Worm (Caenorhabditis elegans) whole organism, early embryonic: ENCODE data around the gene rpl-12.

Experiments used
- B0310.2 ChIP-seq: sonication (generic microtip); optimal IDR thresholded peaks from 2 replicates; lab custom pipeline; 2016; ENCODE audit warnings: mild to moderate bottlenecking, missing genetic modification characterization, missing compliant biosample characterization
- F13C5.2 ChIP-seq: sonication (generic microtip); optimal IDR thresholded peaks from 2 replicates; lab custom pipeline; 2017; ENCODE audit warnings: mild to moderate bottlenecking, missing genetic modification characterization, inconsistent platforms, missing compliant biosample characterization
- aly-1 ChIP-seq: sonication (generic microtip); optimal IDR thresholded peaks from 2 replicates; lab custom pipeline; 2016; ENCODE audit warnings: missing genetic modification characterization, missing compliant biosample characterization
- ama-1 ChIP-seq: fragments of 150-350 bp; optimal IDR thresholded peaks from 2 replicates; lab custom pipeline; 2014
- ets-7 ChIP-seq: sonication (generic microtip); optimal IDR thresholded peaks from 2 replicates; lab custom pipeline; 2016; ENCODE audit warnings: missing genotype, missing genetic modification characterization, missing compliant biosample characterization
- flt-1 ChIP-seq: fragments of 200-800 bp; sonication (Bioruptor generic); IDR thresholded peaks from 2 replicates; pipeline ENCODE4 v1.3.6; 2022; ENCODE audit warnings: missing genetic modification characterization, missing compliant biosample characterization
- hmbx-1 ChIP-seq: sonication (generic microtip); optimal IDR thresholded peaks from 2 replicates; lab custom pipeline; 2016; ENCODE audit warnings: mild to moderate bottlenecking, missing genetic modification characterization, missing compliant biosample characterization
- hmg-4 ChIP-seq: fragments of 200-800 bp; sonication (Bioruptor generic); optimal IDR thresholded peaks from 2 replicates; lab custom pipeline; 2018; ENCODE audit warnings: mild to moderate bottlenecking, missing genetic modification characterization, missing compliant biosample characterization
- hnd-1 ChIP-seq: sonication (generic microtip); optimal IDR thresholded peaks from 2 replicates; lab custom pipeline; 2016; ENCODE audit warnings: missing genetic modification characterization, missing compliant biosample characterization
- sea-1 ChIP-seq: fragments of 200-800 bp; sonication (Bioruptor generic); conservative IDR thresholded peaks from 2 replicates; pipeline ENCODE4 v1.3.6; 2022; ENCODE audit warnings: missing genetic modification characterization, missing compliant biosample characterization
- tbx-11 ChIP-seq: fragments of 200-800 bp; sonication (Bioruptor generic); IDR thresholded peaks from 2 replicates; pipeline ENCODE4 v1.3.6; 2022; ENCODE audit warnings: missing genetic modification characterization, missing compliant biosample characterization
- tra-4 ChIP-seq: sonication (generic microtip); optimal IDR thresholded peaks from 2 replicates; lab custom pipeline; 2017; ENCODE audit warnings: missing genetic modification characterization, missing compliant biosample characterization

ce11 chrIV:13190075-13190474 lies 50.4 kb downstream of the rpl-12 start:
- TF ChIP-seq ama-1 (lab: Kevin White, UChicago): no peak
- no peak for TF ChIP-seq hnd-1
- TF ChIP-seq hmbx-1 (tag; lab: Kevin White, UChicago): no peak
- no peak for TF ChIP-seq flt-1 (GFP tag; lab: Robert Waterston, UW)
- TF ChIP-seq sea-1 (GFP tag; lab: Robert Waterston, UW): no peak
- no peak for TF ChIP-seq F13C5.2
- no peak for TF ChIP-seq ets-7
- TF ChIP-seq tbx-11 (GFP tag; lab: Robert Waterston, UW): no peak
- TF ChIP-seq hmg-4 (GFP tag; lab: Kevin White, UChicago): no peak
- no peak for TF ChIP-seq aly-1 (tag; lab: Kevin White, UChicago)
- no peak for TF ChIP-seq B0310.2 (tag; lab: Kevin White, UChicago)
- no peak for TF ChIP-seq tra-4 (tag; lab: Kevin White, UChicago)
